Worm (Caenorhabditis elegans) whole organism, young adult: Measurements from ENCODE around the gene F39H12.3.

Source experiments
- F23B12.7 ChIP-seq: sonication (generic microtip); optimal IDR thresholded peaks from 2 replicates; lab custom pipeline; 2017; ENCODE audit warnings: missing genetic modification characterization, mild to moderate bottlenecking, missing compliant biosample characterization, antibody characterized with exemption, moderate library complexity; ENCODE audit not compliant: insufficient read depth
- Y53G8AR.9 ChIP-seq: fragments of 200-800 bp; sonication (Bioruptor generic); conservative IDR thresholded peaks from 2 replicates; pipeline ENCODE4 v1.3.6; 2022; ENCODE audit warnings: missing genetic modification reagents, missing genetic modification characterization, missing compliant biosample characterization
- ZK185.1 ChIP-seq: sonication (generic microtip); optimal IDR thresholded peaks from 2 replicates; lab custom pipeline; 2016; ENCODE audit warnings: mild to moderate bottlenecking, missing genetic modification characterization, missing compliant biosample characterization; ENCODE audit not compliant: poor library complexity, severe bottlenecking
- akir-1 ChIP-seq: fragments of 200-800 bp; sonication (Bioruptor generic); optimal IDR thresholded peaks from 2 replicates; lab custom pipeline; 2018; ENCODE audit warnings: mild to moderate bottlenecking, missing genetic modification characterization, moderate library complexity, missing compliant biosample characterization
- aptf-2 ChIP-seq: fragments of 200-800 bp; sonication (Bioruptor generic); conservative IDR thresholded peaks from 2 replicates; pipeline ENCODE4 v1.3.6; 2022; ENCODE audit warnings: missing genetic modification reagents, missing genetic modification characterization, missing compliant biosample characterization
- attf-3 ChIP-seq: fragments of 200-800 bp; sonication (Bioruptor generic); conservative IDR thresholded peaks from 2 replicates; pipeline ENCODE4 v1.3.6; 2022; ENCODE audit warnings: missing genetic modification reagents, missing genetic modification characterization, missing compliant biosample characterization
- ccch-3 ChIP-seq: fragments of 200-800 bp; sonication (Bioruptor generic); optimal IDR thresholded peaks from 2 replicates; lab custom pipeline; 2018; ENCODE audit warnings: mild to moderate bottlenecking, missing genetic modification characterization, missing compliant biosample characterization
- cebp-1 ChIP-seq, 2 experiments: fragments of 200-800 bp in 1 of 2; sonication (Bioruptor generic) in 1 of 2; sonication (generic microtip) in 1 of 2; IDR thresholded peaks in 1 of 2; optimal IDR thresholded peaks in 1 of 2; 2 replicates each; pipeline versions ENCODE4 v1.3.6 to Lab custom; 2017 to 2022; ENCODE audit warnings: missing compliant biosample characterization in 2 of 2, missing genetic modification characterization in 2 of 2, mild to moderate bottlenecking in 1 of 2, missing genetic modification reagents in 1 of 2, moderate library complexity in 1 of 2
- cebp-2 ChIP-seq: fragments of 200-800 bp; sonication (Bioruptor generic); IDR thresholded peaks from 2 replicates; pipeline ENCODE4 v1.3.6; 2022; ENCODE audit warnings: missing genetic modification characterization, missing compliant biosample characterization
- die-1 ChIP-seq: sonication (generic microtip); optimal IDR thresholded peaks from 2 replicates; lab custom pipeline; 2016; ENCODE audit warnings: missing genotype, mild to moderate bottlenecking, missing genetic modification characterization, missing compliant biosample characterization
- efl-1 ChIP-seq: fragments of 150-350 bp; optimal IDR thresholded peaks from 2 replicates; lab custom pipeline; 2014; ENCODE audit warnings: missing biosample characterization, missing genetic modification reagents, missing genetic modification characterization
- ekl-4 ChIP-seq: fragments of 200-800 bp; sonication (Bioruptor generic); IDR thresholded peaks from 2 replicates; pipeline ENCODE4 v1.3.6; 2022; ENCODE audit warnings: missing genetic modification reagents, missing genetic modification characterization, missing compliant biosample characterization
- ets-4 ChIP-seq: fragments of 200-800 bp; sonication (Bioruptor generic); optimal IDR thresholded peaks from 2 replicates; lab custom pipeline; 2018; ENCODE audit warnings: mild to moderate bottlenecking, missing genetic modification characterization, missing compliant biosample characterization
- him-1 ChIP-seq: sonication (generic microtip); optimal IDR thresholded peaks from 2 replicates; lab custom pipeline; 2016; ENCODE audit warnings: missing genotype, missing genetic modification reagents, missing genetic modification characterization, missing compliant biosample characterization
- hsf-1 ChIP-seq: fragments of 200-800 bp; sonication (Bioruptor generic); IDR thresholded peaks from 2 replicates; pipeline ENCODE4 v1.3.6; 2022; ENCODE audit warnings: missing genetic modification reagents, missing genetic modification characterization, missing compliant biosample characterization
- lag-1 ChIP-seq: fragments of 200-800 bp; sonication (Bioruptor generic); IDR thresholded peaks from 2 replicates; pipeline ENCODE4 v1.3.6; 2022; ENCODE audit warnings: missing genetic modification reagents, missing genetic modification characterization, missing compliant biosample characterization
- let-607 ChIP-seq, 2 experiments: fragments of 200-800 bp in 1 of 2; sonication (Bioruptor generic) in 1 of 2; sonication (generic microtip) in 1 of 2; optimal IDR thresholded peaks; 2 replicates each; lab custom pipeline; 2016 to 2018; ENCODE audit warnings: mild to moderate bottlenecking in 2 of 2, missing compliant biosample characterization in 2 of 2, missing genetic modification characterization in 2 of 2, moderate library complexity in 2 of 2, missing genotype in 1 of 2
- lin-26 ChIP-seq: fragments of 200-800 bp; sonication (Bioruptor generic); IDR thresholded peaks from 2 replicates; pipeline ENCODE4 v1.3.6; 2022; ENCODE audit warnings: missing genetic modification reagents, missing genetic modification characterization, missing compliant biosample characterization
- lin-35 ChIP-seq, 3 experiments: fragments of 150-350 bp in 2 of 3; sonication (generic microtip) in 1 of 3; optimal IDR thresholded peaks; 2 replicates each; lab custom pipeline; 2014 to 2018; ENCODE audit warnings: missing biosample characterization in 3 of 3, missing genetic modification characterization in 3 of 3, missing genetic modification reagents in 3 of 3
- lsl-1 ChIP-seq: fragments of 200-800 bp; sonication (Bioruptor generic); optimal IDR thresholded peaks from 2 replicates; lab custom pipeline; 2018; ENCODE audit warnings: mild to moderate bottlenecking, missing genetic modification characterization, moderate library complexity, missing compliant biosample characterization
- lsy-27 ChIP-seq: sonication (generic microtip); optimal IDR thresholded peaks from 2 replicates; lab custom pipeline; 2017; ENCODE audit warnings: missing genetic modification characterization, mild to moderate bottlenecking, missing compliant biosample characterization, antibody characterized with exemption, missing genotype, borderline replicate concordance; ENCODE audit not compliant: insufficient read depth
- madf-3 ChIP-seq: fragments of 200-800 bp; sonication (Bioruptor generic); IDR thresholded peaks from 2 replicates; pipeline ENCODE4 v1.3.6; 2022; ENCODE audit warnings: missing genetic modification reagents, missing genetic modification characterization, missing compliant biosample characterization
- madf-8 ChIP-seq: fragments of 200-800 bp; sonication (Bioruptor generic); conservative IDR thresholded peaks from 2 replicates; pipeline ENCODE4 v1.3.6; 2022; ENCODE audit warnings: missing genetic modification reagents, missing genetic modification characterization, missing compliant biosample characterization
- mcd-1 ChIP-seq: fragments of 200-800 bp; sonication (Bioruptor generic); IDR thresholded peaks from 2 replicates; pipeline ENCODE4 v1.3.6; 2022; ENCODE audit warnings: missing genetic modification reagents, missing genetic modification characterization, missing compliant biosample characterization
- mel-28 ChIP-seq: sonication (generic microtip); optimal IDR thresholded peaks from 2 replicates; lab custom pipeline; 2016; ENCODE audit warnings: borderline replicate concordance, mild to moderate bottlenecking, missing genetic modification characterization, missing compliant biosample characterization
- nhr-179 ChIP-seq: sonication (generic microtip); optimal IDR thresholded peaks from 2 replicates; lab custom pipeline; 2016; ENCODE audit warnings: mild to moderate bottlenecking, missing genetic modification characterization, missing compliant biosample characterization
- rcor-1 ChIP-seq: fragments of 200-800 bp; sonication (Bioruptor generic); IDR thresholded peaks from 2 replicates; pipeline ENCODE4 v1.3.6; 2022; ENCODE audit warnings: missing genetic modification reagents, missing genetic modification characterization, missing compliant biosample characterization
- repo-1 ChIP-seq: sonication (generic microtip); optimal IDR thresholded peaks from 2 replicates; lab custom pipeline; 2017; ENCODE audit warnings: mild to moderate bottlenecking, missing genetic modification characterization, missing compliant biosample characterization
- sdz-38 ChIP-seq: sonication (generic microtip); optimal IDR thresholded peaks from 2 replicates; lab custom pipeline; 2016; ENCODE audit warnings: missing genotype, missing genetic modification characterization, missing compliant biosample characterization
- snpc-1.1 ChIP-seq: sonication (generic microtip); optimal IDR thresholded peaks from 2 replicates; lab custom pipeline; 2017; ENCODE audit warnings: missing genetic modification characterization, mild to moderate bottlenecking, missing compliant biosample characterization, antibody characterized with exemption, moderate library complexity, missing genotype, missing genetic modification reagents; ENCODE audit not compliant: insufficient read depth
- snpc-1.3 ChIP-seq: sonication (generic microtip); optimal IDR thresholded peaks from 2 replicates; lab custom pipeline; 2017; ENCODE audit warnings: missing genetic modification characterization, mild to moderate bottlenecking, missing compliant biosample characterization, antibody characterized with exemption, moderate library complexity, missing genotype, missing genetic modification reagents; ENCODE audit not compliant: insufficient read depth
- ztf-18 ChIP-seq: sonication (generic microtip); optimal IDR thresholded peaks from 2 replicates; lab custom pipeline; 2016; ENCODE audit warnings: missing genotype, mild to moderate bottlenecking, missing genetic modification characterization, missing compliant biosample characterization
- ztf-25 ChIP-seq: fragments of 200-800 bp; sonication (Bioruptor generic); IDR thresholded peaks from 2 replicates; pipeline ENCODE4 v1.3.6; 2022; ENCODE audit warnings: missing genetic modification reagents, missing genetic modification characterization, missing compliant biosample characterization

Gene F39H12.3

DNA sequence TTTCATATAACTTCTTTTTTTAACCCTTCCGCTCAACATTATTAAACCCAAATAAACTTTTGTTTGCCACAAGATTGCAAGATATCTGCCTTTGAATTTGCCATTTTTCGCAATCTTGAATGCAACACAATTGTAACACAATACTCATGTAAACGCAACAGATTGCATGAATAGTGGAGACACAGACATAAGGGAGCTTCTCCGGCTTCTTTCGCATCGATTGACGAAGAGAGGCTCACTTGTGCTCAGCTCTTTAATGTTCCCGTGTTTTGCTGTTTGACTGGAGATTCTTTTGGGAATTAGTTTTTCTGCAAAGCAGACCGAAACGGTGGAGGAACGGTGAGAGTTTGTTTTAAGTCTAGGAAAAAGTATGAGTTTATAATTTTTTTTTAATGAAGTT, 18.1 kb upstream of the F39H12.3 start, which contains the start of gene F56F10.2:
F56F10.2 (plus strand) TSS at position 215 of the 400 bp plus-strand sequence.
- TF ChIP-seq ekl-4 (no peak), Y53G8AR.9 (GFP tag; lab: Robert Waterston, UW) (no peak), lsy-27 (tag; lab: Kevin White, UChicago) (no peak), let-607 (tag; optimal IDR thresholded peaks at IDR 0.05; lab: Kevin White, UChicago) (no peak), cebp-2 (no peak), ztf-18 (tag; lab: Kevin White, UChicago) (no peak), snpc-1.3 (tag; lab: Kevin White, UChicago) (no peak), efl-1 (GFP tag; lab: Kevin White, UChicago) (no peak), attf-3 (GFP tag; lab: Robert Waterston, UW) (no peak), lsl-1 (no peak), snpc-1.1 (no peak), him-1 (no peak), madf-8 (no peak), ztf-25 (no peak)

DNA sequence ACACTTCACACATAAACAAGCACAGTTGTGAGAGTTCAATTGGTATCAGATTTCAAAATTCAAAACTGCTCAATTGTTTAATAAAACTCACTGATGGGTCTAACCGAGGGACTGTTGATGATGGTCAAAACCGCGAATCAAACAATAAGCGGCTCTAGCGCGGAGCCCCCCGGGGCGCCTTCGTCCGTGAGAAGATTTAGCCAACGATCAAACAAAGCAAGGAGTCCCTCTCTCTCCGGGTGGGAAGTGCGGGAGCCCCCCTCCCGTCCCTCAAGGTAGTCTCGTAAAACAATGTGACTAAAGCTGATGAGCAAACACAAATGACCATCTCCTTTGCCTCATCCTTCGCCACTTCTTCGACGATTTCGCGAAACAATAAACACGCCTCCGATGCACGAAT, 16.4 kb upstream of the F39H12.3 start:
- TF ChIP-seq lin-35 (GFP tag; optimal IDR thresholded peaks at IDR 0.05; lab: Kevin White, UChicago): no peak
- no peak for TF ChIP-seq sdz-38 (tag; lab: Kevin White, UChicago)
- no peak for TF ChIP-seq lsl-1
- TF ChIP-seq lag-1 (GFP tag; lab: Robert Waterston, UW): no peak
- TF ChIP-seq mel-28 (tag; lab: Kevin White, UChicago): no peak
- TF ChIP-seq madf-3 (GFP tag; lab: Robert Waterston, UW): 0 out of 2 replicates have a peak, but pooled peaks have one; percentile 32
- 0 out of 2 replicates have a peak, but pooled peaks have one; percentile 30 for TF ChIP-seq hsf-1 (GFP tag; lab: Robert Waterston, UW)
- TF ChIP-seq ets-4 (GFP tag; lab: Kevin White, UChicago): no peak
- TF ChIP-seq die-1 (tag; lab: Kevin White, UChicago): no peak
- TF ChIP-seq repo-1: no peak
- TF ChIP-seq, all 124 proteins: peak for 2

DNA sequence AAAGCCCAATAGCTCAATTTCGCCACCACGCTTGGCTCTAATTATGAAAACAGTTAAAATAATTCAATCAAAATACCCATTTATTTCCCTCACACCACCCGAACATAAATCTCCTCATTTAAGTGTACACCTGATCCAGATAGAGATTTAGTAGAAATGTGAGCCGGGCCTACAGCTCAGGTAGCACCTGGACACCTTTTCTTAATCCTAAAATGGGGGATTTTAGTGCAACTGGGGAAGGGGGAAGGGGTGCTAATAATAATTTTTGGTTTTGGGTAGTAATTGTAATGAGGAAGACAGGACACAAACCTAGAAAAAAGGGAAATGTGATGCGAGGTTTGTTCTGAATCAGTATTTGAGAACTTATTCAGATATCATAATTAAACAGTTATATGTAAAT, 12.3 kb upstream of the F39H12.3 start:
- no peak for TF ChIP-seq ets-4 (GFP tag; lab: Kevin White, UChicago)
- TF ChIP-seq cebp-1 (GFP tag; IDR thresholded peaks at IDR 0.05; lab: Robert Waterston, UW): no peak
- TF ChIP-seq cebp-1 (tag; optimal IDR thresholded peaks at IDR 0.05; lab: Kevin White, UChicago): no peak
- no peak for TF ChIP-seq mcd-1
- TF ChIP-seq ccch-3 (GFP tag; lab: Kevin White, UChicago): no peak
- no peak for TF ChIP-seq aptf-2 (GFP tag; lab: Robert Waterston, UW)
- TF ChIP-seq lin-35 (GFP tag; optimal IDR thresholded peaks at IDR 0.05; lab: Kevin White, UChicago): no peak
- TF ChIP-seq F23B12.7 (tag; lab: Kevin White, UChicago): no peak
- no peak for TF ChIP-seq nhr-179 (tag; lab: Kevin White, UChicago)
- no peak for TF ChIP-seq rcor-1
- TF ChIP-seq akir-1 (GFP tag; lab: Kevin White, UChicago): no peak
- TF ChIP-seq ZK185.1 (tag; lab: Kevin White, UChicago): no peak
- no peak for TF ChIP-seq die-1 (tag; lab: Kevin White, UChicago)
- no peak for TF ChIP-seq lin-26 (GFP tag; lab: Robert Waterston, UW)
